Worm (Caenorhabditis elegans): ENCODE data around the gene mnr-1.

mnr-1 gene

DNA sequence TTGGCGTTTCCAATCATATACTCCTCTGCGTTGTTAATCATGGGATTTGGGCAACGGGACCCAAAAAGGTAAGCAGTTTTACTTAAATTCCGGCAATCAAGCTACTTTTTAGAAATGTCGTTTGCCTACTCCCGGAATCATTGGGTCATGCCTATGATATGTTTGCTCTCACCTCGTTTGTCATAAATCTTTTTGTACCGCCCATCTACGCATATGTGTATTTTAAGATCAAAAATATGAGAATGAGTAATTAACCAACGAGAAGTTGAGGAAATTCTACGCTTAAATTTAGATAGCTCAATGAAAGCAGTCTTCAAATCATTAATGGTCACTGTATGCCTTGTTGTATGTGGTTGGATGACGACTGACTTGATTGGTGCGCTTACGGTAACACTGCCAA, 27.9 kb downstream of the mnr-1 start:
- no peak for TF ChIP-seq mab-5 (tag; optimal IDR thresholded peaks at IDR 0.05)
- no peak for TF ChIP-seq ceh-83 (GFP tag; optimal IDR thresholded peaks at IDR 0.05)
- TF ChIP-seq ham-2 (GFP tag; optimal IDR thresholded peaks at IDR 0.05) = no peak
- TF ChIP-seq drap-1 (GFP tag; optimal IDR thresholded peaks at IDR 0.05) = no peak
- no peak for TF ChIP-seq blmp-1 (tag; optimal IDR thresholded peaks at IDR 0.05)
- no peak for TF ChIP-seq ces-1 (GFP tag; optimal IDR thresholded peaks at IDR 0.05)
- no peak for TF ChIP-seq nhr-237 (tag; optimal IDR thresholded peaks at IDR 0.05)
- no peak for TF ChIP-seq snpc-4 (tag; optimal IDR thresholded peaks at IDR 0.05)
- no peak for TF ChIP-seq unc-39 (tag; optimal IDR thresholded peaks at IDR 0.05)
- TF ChIP-seq nhr-12 (tag; optimal IDR thresholded peaks at IDR 0.05) = no peak
- no peak for TF ChIP-seq elt-1 (tag; optimal IDR thresholded peaks at IDR 0.05; ENCODE audit: borderline replicate concordance, insufficient read depth)
- TF ChIP-seq pha-4 (tag; optimal IDR thresholded peaks at IDR 0.05) = no peak
- TF ChIP-seq elt-3 (tag; optimal IDR thresholded peaks at IDR 0.05) = no peak
- TF ChIP-seq ceh-43 (GFP tag; optimal IDR thresholded peaks at IDR 0.05) = no peak
- no peak for TF ChIP-seq tbx-8 (GFP tag; optimal IDR thresholded peaks at IDR 0.05)
- TF ChIP-seq nhr-2 (tag; optimal IDR thresholded peaks at IDR 0.05) = no peak

DNA sequence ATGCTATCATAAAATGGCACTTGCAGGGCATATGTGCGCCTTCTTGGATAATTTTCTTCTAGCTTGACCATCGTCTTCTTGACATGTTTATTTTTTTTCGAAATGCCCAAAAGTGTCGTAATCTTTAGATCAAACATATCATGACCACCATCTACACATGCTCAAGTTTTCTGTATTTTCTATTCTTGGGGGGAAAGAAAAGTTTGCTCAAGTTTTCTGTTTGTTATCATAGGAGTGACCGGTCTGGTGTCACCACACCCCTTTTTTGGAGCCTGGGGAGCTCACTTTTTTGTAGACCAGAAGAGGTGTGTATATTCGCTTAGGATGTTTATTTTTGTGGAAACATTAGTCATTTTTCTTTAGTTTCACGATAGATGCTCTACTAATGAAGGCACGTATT, 30.9 kb downstream of the mnr-1 start, which contains the start of gene klf-2:
TSS of gene klf-2 (plus strand) at position 301 of the 400 bp plus-strand sequence.
- no peak for TF ChIP-seq nhr-2 (tag; optimal IDR thresholded peaks at IDR 0.05)
- no peak for TF ChIP-seq ceh-83 (GFP tag; optimal IDR thresholded peaks at IDR 0.05)
- no peak for TF ChIP-seq M03D4.4 (tag; optimal IDR thresholded peaks at IDR 0.05)

- no peak for TF ChIP-seq nhr-237 (tag; optimal IDR thresholded peaks at IDR 0.05)
- no peak for TF ChIP-seq drap-1 (GFP tag; optimal IDR thresholded peaks at IDR 0.05)
- TF ChIP-seq mls-2 (tag; optimal IDR thresholded peaks at IDR 0.05) = no peak
- TF ChIP-seq flh-1 (GFP tag; optimal IDR thresholded peaks at IDR 0.05) = no peak
- no peak for TF ChIP-seq lin-32 (GFP tag; optimal IDR thresholded peaks at IDR 0.05)
- no peak for TF ChIP-seq bed-3 (GFP tag; optimal IDR thresholded peaks at IDR 0.05)
- no peak for TF ChIP-seq hlh-1 (tag; optimal IDR thresholded peaks at IDR 0.05)
- no peak for TF ChIP-seq ceh-83 (GFP tag; optimal IDR thresholded peaks at IDR 0.05)
- no peak for TF ChIP-seq unc-120 (tag; optimal IDR thresholded peaks at IDR 0.05; ENCODE audit: poor library complexity, severe bottlenecking)
- no peak for TF ChIP-seq sptf-1 (tag; optimal IDR thresholded peaks at IDR 0.05)
- TF ChIP-seq nhr-28 (tag; optimal IDR thresholded peaks at IDR 0.05) = no peak
These were observed 35.1 kb downstream of the mnr-1 start, which contains the start of gene F53F8.3 for ce11 chrV:20689481-20690039. Gene F53F8.3 (minus strand): TSS chrV:20689531.

DNA sequence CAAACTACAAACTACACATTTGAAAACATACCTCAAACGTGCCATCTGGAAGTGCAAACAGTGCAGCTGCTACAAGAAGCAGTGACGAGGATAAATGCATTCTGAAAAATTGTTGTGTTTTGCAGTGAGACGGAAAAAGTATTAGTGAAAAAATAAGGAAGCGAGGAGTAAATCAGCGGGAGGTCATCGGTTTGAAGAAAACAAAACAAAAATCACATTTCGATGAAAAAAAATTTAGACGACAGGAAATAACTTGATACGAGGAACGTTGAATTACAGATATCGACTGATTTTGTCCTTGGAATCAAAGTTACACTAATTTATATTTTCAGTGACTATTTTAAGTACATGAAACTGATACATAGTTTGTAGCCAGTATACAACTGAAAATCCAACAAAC, 37.1 kb downstream of the mnr-1 start, which contains the start of gene F53F8.4:
TSS of gene F53F8.4 (minus strand) at position 101 of the 400 bp plus-strand sequence.
- TF ChIP-seq unc-62 (GFP tag; optimal IDR thresholded peaks at IDR 0.05) = no peak
- no peak for TF ChIP-seq flh-1 (GFP tag; optimal IDR thresholded peaks at IDR 0.05)
- no peak for TF ChIP-seq sem-2 (GFP tag; optimal IDR thresholded peaks at IDR 0.05)

- TF ChIP-seq ceh-39 (tag; optimal IDR thresholded peaks at IDR 0.05) (no peak), mls-2 (tag; optimal IDR thresholded peaks at IDR 0.05) (no peak), nhr-28 (tag; optimal IDR thresholded peaks at IDR 0.05) (no peak), nhr-237 (tag; optimal IDR thresholded peaks at IDR 0.05) (no peak), elt-1 (tag; optimal IDR thresholded peaks at IDR 0.05; ENCODE audit: borderline replicate concordance, insufficient read depth) (no peak), blmp-1 (tag; optimal IDR thresholded peaks at IDR 0.05) (no peak), sptf-1 (tag; optimal IDR thresholded peaks at IDR 0.05) (no peak)
These were observed 38.5 kb downstream of the mnr-1 start for ce11 chrV:20692903-20693302.

ce11 chrV:20693968-20694367, 39.5 kb downstream of the mnr-1 start:
- TF ChIP-seq M03D4.4 (tag; optimal IDR thresholded peaks at IDR 0.05) (peak; percentile 71), mls-2 (tag; optimal IDR thresholded peaks at IDR 0.05) (peak; percentile 57), sptf-1 (tag; optimal IDR thresholded peaks at IDR 0.05) (peak; percentile 87), bed-3 (GFP tag; optimal IDR thresholded peaks at IDR 0.05) (peak; percentile 53), flh-1 (GFP tag; optimal IDR thresholded peaks at IDR 0.05) (peak; percentile 18), cnd-1 (tag; optimal IDR thresholded peaks at IDR 0.05) (peak; percentile 79), ceh-39 (tag; optimal IDR thresholded peaks at IDR 0.05) (no peak), ham-2 (GFP tag; optimal IDR thresholded peaks at IDR 0.05) (peak; percentile 65), ceh-83 (GFP tag; optimal IDR thresholded peaks at IDR 0.05) (peak; percentile 79), nhr-76 (tag; optimal IDR thresholded peaks at IDR 0.05) (no peak), nhr-28 (tag; optimal IDR thresholded peaks at IDR 0.05) (no peak), tbx-8 (GFP tag; optimal IDR thresholded peaks at IDR 0.05) (peak; percentile 49), ces-1 (GFP tag; optimal IDR thresholded peaks at IDR 0.05) (no peak), drap-1 (GFP tag; optimal IDR thresholded peaks at IDR 0.05) (peak; percentile 94), sem-2 (GFP tag; optimal IDR thresholded peaks at IDR 0.05) (peak; percentile 45), unc-120 (tag; optimal IDR thresholded peaks at IDR 0.05; ENCODE audit: poor library complexity, severe bottlenecking) (peak; percentile 47), lin-32 (GFP tag; optimal IDR thresholded peaks at IDR 0.05) (peak; percentile 48), mep-1 (tag; optimal IDR thresholded peaks at IDR 0.05) (peak; percentile 45), blmp-1 (tag; optimal IDR thresholded peaks at IDR 0.05) (no peak), nhr-237 (tag; optimal IDR thresholded peaks at IDR 0.05) (no peak), nhr-12 (tag; optimal IDR thresholded peaks at IDR 0.05) (no peak), ceh-43 (GFP tag; optimal IDR thresholded peaks at IDR 0.05) (peak; percentile 49)
